Fruit fly (Drosophila melanogaster): ENCODE measurements around the gene drd.
A peak's percentile ranks its signal among the peaks of the same experiment; 100 is the strongest.

The drd gene

dm6 chrX:15138994-15139863 is 13.7 kb downstream of the drd start, which contains the start of gene RpL37-1 (continued):
- TF ChIP-seq lz (GFP tag; optimal IDR thresholded peaks at IDR 0.05) (peak; percentile 54), CG10631 (GFP tag; optimal IDR thresholded peaks at IDR 0.05) (peak; percentile 17), cyc (GFP tag; optimal IDR thresholded peaks at IDR 0.05) (peak; percentile 61), CG4318 (GFP tag; optimal IDR thresholded peaks at IDR 0.05) (no peak), CG15336 (GFP tag; IDR thresholded peaks at IDR 0.05) (no peak), Sox14 (GFP tag; optimal IDR thresholded peaks at IDR 0.05) (peak; percentile 3), net (GFP tag; optimal IDR thresholded peaks at IDR 0.05) (peak; percentile 58), Hr4 (GFP tag; optimal IDR thresholded peaks at IDR 0.05) (no peak), CG6792 (GFP tag; optimal IDR thresholded peaks at IDR 0.05) (no peak), ss (GFP tag; optimal IDR thresholded peaks at IDR 0.05) (peak; percentile 12 to 62), vri (GFP tag; optimal IDR thresholded peaks at IDR 0.05) (peak; percentile 47), CG6854 (GFP tag; optimal IDR thresholded peaks at IDR 0.05) (peak; percentile 77), Eip93F (GFP tag; optimal IDR thresholded peaks at IDR 0.05) (no peak), CG8319 (GFP tag; optimal IDR thresholded peaks at IDR 0.05) (no peak), spab (GFP tag; optimal IDR thresholded peaks at IDR 0.05) (no peak), CG3032 (tag; optimal IDR thresholded peaks at IDR 0.05) (peak; percentile 32), achi (GFP tag; optimal IDR thresholded peaks at IDR 0.05) (peak; percentile 25), Gug (GFP tag; IDR thresholded peaks at IDR 0.05) (no peak), pdm3 (GFP tag; optimal IDR thresholded peaks at IDR 0.05) (peak; percentile 50), CG32006 (GFP tag; optimal IDR thresholded peaks at IDR 0.05) (peak; percentile 32), Sox15 (GFP tag; optimal IDR thresholded peaks at IDR 0.05) (peak; percentile 2), CG6808 (GFP tag; optimal IDR thresholded peaks at IDR 0.05) (peak; percentile 20), Ets96B (tag; optimal IDR thresholded peaks at IDR 0.05) (no peak), Met (GFP tag; optimal IDR thresholded peaks at IDR 0.05) (peak; percentile 57), CG6163 (GFP tag; IDR thresholded peaks at IDR 0.05) (peak; percentile 72), acj6 (GFP tag; optimal IDR thresholded peaks at IDR 0.05) (peak; percentile 27), dac (GFP tag; optimal IDR thresholded peaks at IDR 0.05) (no peak), CG8632 (GFP tag; optimal IDR thresholded peaks at IDR 0.05) (peak; percentile 38), Hr39 (GFP tag; optimal IDR thresholded peaks at IDR 0.05) (peak; percentile 51), CG8119 (GFP tag; IDR thresholded peaks at IDR 0.05) (no peak), Sox102F (GFP tag; optimal IDR thresholded peaks at IDR 0.05) (peak; percentile 57), Eip75B (GFP tag; optimal IDR thresholded peaks at IDR 0.05) (peak; percentile 71)

- TF ChIP-seq Eip78C (GFP tag) (peak; percentile 2), Ets96B (tag; optimal IDR thresholded peaks at IDR 0.05) (no peak), CG8319 (GFP tag; optimal IDR thresholded peaks at IDR 0.05) (peak; percentile 71)
Observed at dm6 chrX:15143267-15143830, 17.8 kb downstream of the drd start.

- peak; percentile 45 for TF ChIP-seq Blimp-1 (GFP tag; optimal IDR thresholded peaks at IDR 0.05)
- no peak for TF ChIP-seq CG8119 (GFP tag; IDR thresholded peaks at IDR 0.05)
Observed at dm6 chrX:15147069-15147468, 21.5 kb downstream of the drd start.

dm6 chrX:15150261-15150660 is 24.7 kb downstream of the drd start:
- TF ChIP-seq CG6808 (GFP tag; optimal IDR thresholded peaks at IDR 0.05) (no peak), Blimp-1 (GFP tag; optimal IDR thresholded peaks at IDR 0.05) (peak; percentile 52), Eip78C (GFP tag) (peak; percentile 64), Met (GFP tag; optimal IDR thresholded peaks at IDR 0.05) (peak; percentile 15), CG6163 (GFP tag; IDR thresholded peaks at IDR 0.05) (no peak), acj6 (GFP tag; optimal IDR thresholded peaks at IDR 0.05) (no peak), Hr4 (GFP tag; optimal IDR thresholded peaks at IDR 0.05) (no peak), svp (GFP tag) (peak; percentile 64), Hr39 (GFP tag; optimal IDR thresholded peaks at IDR 0.05) (peak; percentile 11), esn (GFP tag; optimal IDR thresholded peaks at IDR 0.05) (peak; percentile 25), CG32006 (GFP tag; optimal IDR thresholded peaks at IDR 0.05) (peak; percentile 18), CG11902 (GFP tag; optimal IDR thresholded peaks at IDR 0.05) (no peak), topi (GFP tag; optimal IDR thresholded peaks at IDR 0.05) (peak; percentile 16)
